Fruit fly (Drosophila melanogaster): Measurements from ENCODE around the gene Theg.

The Theg gene

dm6 chr3R:22025320-22025719 lies 10.8 kb downstream of the Theg start, which contains the start of gene CG6028 (continued):
- no peak for TF ChIP-seq CrebA (GFP tag; optimal IDR thresholded peaks at IDR 0.05; ENCODE audit: borderline replicate concordance)

- peak; percentile 75 for TF ChIP-seq psq (GFP tag; optimal IDR thresholded peaks at IDR 0.05)
- peak; percentile 45 for TF ChIP-seq CG32264 (GFP tag; optimal IDR thresholded peaks at IDR 0.05)
- peak; percentile 63 for TF ChIP-seq Hr83 (GFP tag; optimal IDR thresholded peaks at IDR 0.05; ENCODE audit: poor library complexity, severe bottlenecking)
- peak; percentile 80 for TF ChIP-seq Sp1 (GFP tag; optimal IDR thresholded peaks at IDR 0.05)
- TF ChIP-seq jim (GFP tag; optimal IDR thresholded peaks at IDR 0.05), result no peak
- no peak for TF ChIP-seq Abd-B (GFP tag; optimal IDR thresholded peaks at IDR 0.05)
- TF ChIP-seq CG9705 (GFP tag; optimal IDR thresholded peaks at IDR 0.05), result peak; percentile 86
- TF ChIP-seq HLH106 (tag; optimal IDR thresholded peaks at IDR 0.05), result peak; percentile 88
- peak in 1 of 2 experiments; percentile 88 for TF ChIP-seq foxo (GFP tag; optimal IDR thresholded peaks at IDR 0.05)
- TF ChIP-seq ey (GFP tag; optimal IDR thresholded peaks at IDR 0.05), result peak; percentile 70
- no peak for TF ChIP-seq br (GFP tag; optimal IDR thresholded peaks at IDR 0.05)
- TF ChIP-seq rgr (GFP tag; optimal IDR thresholded peaks at IDR 0.05), result peak; percentile 86
- TF ChIP-seq Hr78 (GFP tag; optimal IDR thresholded peaks at IDR 0.05), result no peak
- TF ChIP-seq woc (GFP tag; optimal IDR thresholded peaks at IDR 0.05), result peak; percentile 73
- TF ChIP-seq fru (GFP tag; optimal IDR thresholded peaks at IDR 0.05), result peak; percentile 78
- TF ChIP-seq OdsH (GFP tag; optimal IDR thresholded peaks at IDR 0.05), result peak; percentile 76
- no peak for TF ChIP-seq tai (GFP tag; optimal IDR thresholded peaks at IDR 0.05)
- TF ChIP-seq Jra (GFP tag; optimal IDR thresholded peaks at IDR 0.05), result peak; percentile 69
- peak; percentile 83 for TF ChIP-seq h (GFP tag; optimal IDR thresholded peaks at IDR 0.05)
- peak; percentile 55 for TF ChIP-seq sv (GFP tag; optimal IDR thresholded peaks at IDR 0.05)
- peak; percentile 53 for TF ChIP-seq Myc (optimal IDR thresholded peaks at IDR 0.05)
- peak; percentile 57 for TF ChIP-seq GATAd (GFP tag; optimal IDR thresholded peaks at IDR 0.05)
- TF ChIP-seq Vsx2 (GFP tag; optimal IDR thresholded peaks at IDR 0.05; ENCODE audit: partially characterized antibody), result no peak
- no peak for TF ChIP-seq Rel (GFP tag; optimal IDR thresholded peaks at IDR 0.05)
- TF ChIP-seq Rel (tag; optimal IDR thresholded peaks at IDR 0.05), result peak; percentile 64
Observed at dm6 chr3R:22026922-22027742, 12.6 kb downstream of the Theg start, which contains the start of the genes Cchl and ND-42. Gene Cchl (minus strand): TSS chr3R:22027480. Gene ND-42 (plus strand): TSS chr3R:22027709.

- TF ChIP-seq Hr83 (GFP tag; optimal IDR thresholded peaks at IDR 0.05; ENCODE audit: poor library complexity, severe bottlenecking), result no peak
- TF ChIP-seq dmrt93B (GFP tag; optimal IDR thresholded peaks at IDR 0.05), result no peak
- no peak for TF ChIP-seq Hnf4 (GFP tag; optimal IDR thresholded peaks at IDR 0.05)
- TF ChIP-seq Hr78 (GFP tag; optimal IDR thresholded peaks at IDR 0.05), result no peak
- no peak for TF ChIP-seq HLH106 (tag; optimal IDR thresholded peaks at IDR 0.05)
- TF ChIP-seq psq (GFP tag; optimal IDR thresholded peaks at IDR 0.05), result no peak
- TF ChIP-seq CrebA (GFP tag; optimal IDR thresholded peaks at IDR 0.05; ENCODE audit: borderline replicate concordance), result no peak
- no peak for TF ChIP-seq tai (GFP tag; optimal IDR thresholded peaks at IDR 0.05)
- no peak for TF ChIP-seq OdsH (GFP tag; optimal IDR thresholded peaks at IDR 0.05)
- no peak for TF ChIP-seq usp (GFP tag; optimal IDR thresholded peaks at IDR 0.05)
- TF ChIP-seq pan (optimal IDR thresholded peaks at IDR 0.05), result no peak
- TF ChIP-seq brk (GFP tag; optimal IDR thresholded peaks at IDR 0.05), result no peak
- TF ChIP-seq Dfd (GFP tag; optimal IDR thresholded peaks at IDR 0.05), result no peak
- no peak for TF ChIP-seq Abd-B (GFP tag; optimal IDR thresholded peaks at IDR 0.05)
- no peak for TF ChIP-seq Dif (GFP tag; optimal IDR thresholded peaks at IDR 0.05; ENCODE audit: partially characterized antibody)
- no peak for TF ChIP-seq lola (GFP tag; optimal IDR thresholded peaks at IDR 0.05)
- TF ChIP-seq h (GFP tag; optimal IDR thresholded peaks at IDR 0.05), result no peak
Observed at dm6 chr3R:22027743-22028099, 13.2 kb downstream of the Theg start.

dm6 chr3R:22031738-22032137 lies 17.2 kb downstream of the Theg start, which contains the start of gene CG13409:
Gene CG13409 (minus strand): TSS chr3R:22031900.
- TF ChIP-seq Sp1 (GFP tag; optimal IDR thresholded peaks at IDR 0.05), result no peak
- TF ChIP-seq Jra (GFP tag; optimal IDR thresholded peaks at IDR 0.05), result no peak
- no peak for TF ChIP-seq CrebA (GFP tag; optimal IDR thresholded peaks at IDR 0.05; ENCODE audit: borderline replicate concordance)
- TF ChIP-seq tai (GFP tag; optimal IDR thresholded peaks at IDR 0.05), result no peak
- TF ChIP-seq woc (GFP tag; optimal IDR thresholded peaks at IDR 0.05), result no peak
- TF ChIP-seq foxo (GFP tag; optimal IDR thresholded peaks at IDR 0.05), result no peak
- no peak for TF ChIP-seq h (GFP tag; optimal IDR thresholded peaks at IDR 0.05)
- no peak for TF ChIP-seq HLH106 (tag; optimal IDR thresholded peaks at IDR 0.05)
- no peak for TF ChIP-seq sv (GFP tag; optimal IDR thresholded peaks at IDR 0.05)
- TF ChIP-seq Hnf4 (GFP tag; optimal IDR thresholded peaks at IDR 0.05), result no peak
